Fruit fly (Drosophila melanogaster) whole organism, pupa: ENCODE results near the gene sds22.

Source experiments
- CG12605 ChIP-seq: fragments of 200-800 bp; sonication (Bioruptor generic); IDR thresholded peaks from 2 replicates; pipeline ENCODE4 v1.3.6; 2022; ENCODE audit warnings: missing biosample characterization, missing genetic modification characterization
- CG13204 ChIP-seq: fragments of 200-800 bp; sonication (Bioruptor generic); optimal IDR thresholded peaks from 2 replicates; lab custom pipeline; 2018; ENCODE audit warnings: missing biosample characterization, mild to moderate bottlenecking, missing genetic modification characterization, moderate library complexity
- CG15710 ChIP-seq: fragments of 200-800 bp; sonication (Bioruptor generic); optimal IDR thresholded peaks from 2 replicates; lab custom pipeline; 2018; ENCODE audit warnings: missing biosample characterization, mild to moderate bottlenecking, missing genetic modification characterization, moderate library complexity
- CG17806 ChIP-seq: fragments of 200-800 bp; sonication (Bioruptor generic); optimal IDR thresholded peaks from 2 replicates; lab custom pipeline; 2018; ENCODE audit warnings: missing biosample characterization, mild to moderate bottlenecking, missing genetic modification characterization, moderate library complexity
- CG4496 ChIP-seq: fragments of 200-800 bp; sonication (Bioruptor generic); IDR thresholded peaks from 3 replicates; pipeline ENCODE4 v1.3.6; 2022; ENCODE audit warnings: missing biosample characterization, missing genetic modification characterization
- CG9948 ChIP-seq: fragments of 200-800 bp; sonication (Bioruptor generic); optimal IDR thresholded peaks from 2 replicates; lab custom pipeline; 2018; ENCODE audit warnings: missing biosample characterization, mild to moderate bottlenecking, missing genetic modification characterization, moderate library complexity
- EcR ChIP-seq: fragments of 200-800 bp; sonication (Bioruptor generic); optimal IDR thresholded peaks from 3 replicates; lab custom pipeline; 2019; ENCODE audit warnings: missing biosample characterization, missing genetic modification characterization, mild to moderate bottlenecking, moderate library complexity, missing genetic modification reagents
- Ets98B ChIP-seq: fragments of 200-800 bp; sonication (Bioruptor generic); IDR thresholded peaks from 2 replicates; pipeline ENCODE4 v1.3.6; 2022; ENCODE audit warnings: missing biosample characterization, missing genetic modification characterization
- Pif1B ChIP-seq: fragments of 200-800 bp; sonication (Bioruptor generic); optimal IDR thresholded peaks from 3 replicates; lab custom pipeline; 2016; ENCODE audit warnings: missing biosample characterization, missing genetic modification characterization
- Snoo ChIP-seq: fragments of 200-800 bp; sonication (Bioruptor generic); optimal IDR thresholded peaks from 3 replicates; lab custom pipeline; 2017; ENCODE audit warnings: missing biosample characterization, mild to moderate bottlenecking, missing genetic modification characterization, inconsistent platforms
- fd96Ca ChIP-seq: fragments of 200-800 bp; sonication (Bioruptor generic); IDR thresholded peaks from 3 replicates; pipeline ENCODE4 v1.3.6; 2022; ENCODE audit warnings: missing biosample characterization, missing genetic modification characterization
- rn ChIP-seq: fragments of 200-800 bp; sonication (Bioruptor generic); IDR thresholded peaks from 2 replicates; pipeline ENCODE4 v1.3.6; 2022; ENCODE audit warnings: missing biosample characterization, missing genetic modification characterization

DNA sequence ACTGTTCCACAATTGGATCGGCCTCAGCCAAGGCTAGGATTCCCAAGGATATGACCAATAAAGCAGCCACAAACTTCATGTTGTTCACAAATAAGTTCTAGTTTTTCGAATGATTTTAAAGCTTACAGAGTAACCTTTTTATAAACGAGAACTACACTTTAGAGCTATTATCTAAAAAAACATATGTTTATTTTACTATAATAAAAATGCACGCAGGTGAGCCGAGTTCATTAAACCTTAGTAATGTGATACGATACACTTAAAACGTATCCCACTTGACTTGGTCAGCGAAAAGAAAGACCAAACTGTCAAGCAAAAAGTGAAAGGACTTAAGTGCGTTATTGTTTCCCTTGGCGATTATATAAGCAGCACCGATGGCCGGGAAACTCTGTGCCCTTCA is 42.9 kb downstream of the sds22 start, which contains the start of gene CG44090:
- TF ChIP-seq CG13204 (GFP tag; lab: Kevin White, UChicago) = no peak
- no peak for TF ChIP-seq CG12605 (GFP tag; lab: Robert Waterston, UW)
- no peak for TF ChIP-seq rn (GFP tag; lab: Robert Waterston, UW)
- TF ChIP-seq EcR = no peak
- no peak for TF ChIP-seq Snoo (tag; lab: Kevin White, UChicago)
- no peak for TF ChIP-seq CG15710 (tag; lab: Kevin White, UChicago)
- TF ChIP-seq Pif1B (GFP tag; lab: Kevin White, UChicago) = no peak
- TF ChIP-seq CG9948 = no peak
- TF ChIP-seq fd96Ca (GFP tag; lab: Robert Waterston, UW) = no peak
- TF ChIP-seq CG4496 (GFP tag; lab: Robert Waterston, UW) = no peak
- TF ChIP-seq Ets98B (GFP tag; lab: Robert Waterston, UW) = no peak
- no peak for TF ChIP-seq CG17806 (tag; lab: Kevin White, UChicago)
